Worm (Caenorhabditis elegans) whole organism, young adult: ENCODE results near the gene mrpl-48.
A peak's percentile ranks its signal among the peaks of the same experiment; 100 is the strongest.

Source experiments
- B0019.2 ChIP-seq: fragments of 200-800 bp; sonication (Bioruptor generic); conservative IDR thresholded peaks from 2 replicates; pipeline ENCODE4 v1.3.6; 2022; ENCODE audit warnings: missing genetic modification reagents, missing genetic modification characterization, missing compliant biosample characterization
- B0336.3 ChIP-seq: fragments of 200-800 bp; sonication (Bioruptor generic); IDR thresholded peaks from 2 replicates; pipeline ENCODE4 v1.3.6; 2022; ENCODE audit warnings: missing genetic modification characterization, missing compliant biosample characterization
- C06A6.2 ChIP-seq: fragments of 200-800 bp; sonication (Bioruptor generic); conservative IDR thresholded peaks from 2 replicates; pipeline ENCODE4 v1.3.6; 2022; ENCODE audit warnings: missing genetic modification characterization, missing compliant biosample characterization
- F10E7.11 ChIP-seq: sonication (generic microtip); optimal IDR thresholded peaks from 2 replicates; lab custom pipeline; 2017; ENCODE audit warnings: mild to moderate bottlenecking, missing genetic modification characterization, moderate library complexity, missing compliant biosample characterization
- F22D6.2 ChIP-seq: sonication (generic microtip); optimal IDR thresholded peaks from 2 replicates; lab custom pipeline; 2016; ENCODE audit warnings: mild to moderate bottlenecking, missing genetic modification characterization, missing compliant biosample characterization
- F52B5.7 ChIP-seq: sonication (generic microtip); optimal IDR thresholded peaks from 2 replicates; lab custom pipeline; 2016; ENCODE audit warnings: mild to moderate bottlenecking, missing genetic modification characterization, missing compliant biosample characterization
- F55B11.4 ChIP-seq: sonication (generic microtip); optimal IDR thresholded peaks from 2 replicates; lab custom pipeline; 2016; ENCODE audit warnings: missing compliant biosample characterization, missing genetic modification characterization, borderline replicate concordance; ENCODE audit not compliant: insufficient read depth
- F57A8.1 ChIP-seq: fragments of 200-800 bp; sonication (Bioruptor generic); optimal IDR thresholded peaks from 2 replicates; lab custom pipeline; 2018; ENCODE audit warnings: mild to moderate bottlenecking, missing genetic modification characterization, moderate library complexity, missing compliant biosample characterization
- K12H6.12 ChIP-seq: fragments of 200-800 bp; sonication (Bioruptor generic); optimal IDR thresholded peaks from 2 replicates; lab custom pipeline; 2018; ENCODE audit warnings: mild to moderate bottlenecking, missing genetic modification characterization, missing compliant biosample characterization
- aptf-2 ChIP-seq: fragments of 200-800 bp; sonication (Bioruptor generic); conservative IDR thresholded peaks from 2 replicates; pipeline ENCODE4 v1.3.6; 2022; ENCODE audit warnings: missing genetic modification reagents, missing genetic modification characterization, missing compliant biosample characterization
- attf-3 ChIP-seq: fragments of 200-800 bp; sonication (Bioruptor generic); conservative IDR thresholded peaks from 2 replicates; pipeline ENCODE4 v1.3.6; 2022; ENCODE audit warnings: missing genetic modification reagents, missing genetic modification characterization, missing compliant biosample characterization
- attf-6 ChIP-seq: fragments of 200-800 bp; sonication (Bioruptor generic); IDR thresholded peaks from 2 replicates; pipeline ENCODE4 v1.3.6; 2022; ENCODE audit warnings: missing genetic modification reagents, missing genetic modification characterization, missing compliant biosample characterization
- bed-1 ChIP-seq: fragments of 200-800 bp; sonication (Bioruptor generic); IDR thresholded peaks from 2 replicates; pipeline ENCODE4 v1.3.6; 2022; ENCODE audit warnings: missing genetic modification reagents, missing genetic modification characterization, missing compliant biosample characterization
- bed-2 ChIP-seq: fragments of 200-800 bp; sonication (Bioruptor generic); IDR thresholded peaks from 2 replicates; pipeline ENCODE4 v1.3.6; 2022; ENCODE audit warnings: missing genetic modification reagents, missing genetic modification characterization, missing compliant biosample characterization
- ceh-100 ChIP-seq: fragments of 200-800 bp; sonication (Bioruptor generic); IDR thresholded peaks from 2 replicates; pipeline ENCODE4 v1.3.6; 2022; ENCODE audit warnings: missing genetic modification reagents, missing genetic modification characterization, missing compliant biosample characterization
- chd-7 ChIP-seq: sonication (generic microtip); optimal IDR thresholded peaks from 2 replicates; lab custom pipeline; 2016; ENCODE audit warnings: mild to moderate bottlenecking, missing genetic modification characterization, moderate library complexity, missing compliant biosample characterization
- dox-1 ChIP-seq: fragments of 200-800 bp; sonication (Bioruptor generic); IDR thresholded peaks from 2 replicates; pipeline ENCODE4 v1.3.6; 2022; ENCODE audit warnings: missing genetic modification reagents, missing genetic modification characterization, missing compliant biosample characterization
- egrh-3 ChIP-seq: fragments of 200-800 bp; sonication (Bioruptor generic); IDR thresholded peaks from 2 replicates; pipeline ENCODE4 v1.3.6; 2022; ENCODE audit warnings: missing genetic modification reagents, missing genetic modification characterization, missing compliant biosample characterization
- ets-4 ChIP-seq: fragments of 200-800 bp; sonication (Bioruptor generic); optimal IDR thresholded peaks from 2 replicates; lab custom pipeline; 2018; ENCODE audit warnings: mild to moderate bottlenecking, missing genetic modification characterization, missing compliant biosample characterization
- him-1 ChIP-seq: sonication (generic microtip); optimal IDR thresholded peaks from 2 replicates; lab custom pipeline; 2016; ENCODE audit warnings: missing genotype, missing genetic modification reagents, missing genetic modification characterization, missing compliant biosample characterization
- hmg-20 ChIP-seq: fragments of 200-800 bp; sonication (Bioruptor generic); IDR thresholded peaks from 2 replicates; pipeline ENCODE4 v1.3.6; 2022; ENCODE audit warnings: missing genetic modification reagents, missing genetic modification characterization, missing compliant biosample characterization
- let-526 ChIP-seq: fragments of 200-800 bp; sonication (Bioruptor generic); IDR thresholded peaks from 2 replicates; pipeline ENCODE4 v1.3.6; 2022; ENCODE audit warnings: missing genetic modification reagents, missing genetic modification characterization, missing compliant biosample characterization
- let-607 ChIP-seq, 2 experiments: fragments of 200-800 bp in 1 of 2; sonication (Bioruptor generic) in 1 of 2; sonication (generic microtip) in 1 of 2; optimal IDR thresholded peaks; 2 replicates each; lab custom pipeline; 2016 to 2018; ENCODE audit warnings: mild to moderate bottlenecking in 2 of 2, missing compliant biosample characterization in 2 of 2, missing genetic modification characterization in 2 of 2, moderate library complexity in 2 of 2, missing genotype in 1 of 2
- lir-1 ChIP-seq: fragments of 200-800 bp; sonication (Bioruptor generic); conservative IDR thresholded peaks from 2 replicates; pipeline ENCODE4 v1.3.6; 2022; ENCODE audit warnings: missing genetic modification reagents, missing genetic modification characterization, missing compliant biosample characterization
- madf-6 ChIP-seq: fragments of 200-800 bp; sonication (Bioruptor generic); IDR thresholded peaks from 2 replicates; pipeline ENCODE4 v1.3.6; 2022; ENCODE audit warnings: missing genetic modification reagents, missing genetic modification characterization, missing compliant biosample characterization
- mxl-1 ChIP-seq: sonication (generic microtip); optimal IDR thresholded peaks from 2 replicates; lab custom pipeline; 2016; ENCODE audit warnings: missing genetic modification characterization, missing compliant biosample characterization
- nfya-1 ChIP-seq: sonication (generic microtip); optimal IDR thresholded peaks from 2 replicates; lab custom pipeline; 2017; ENCODE audit warnings: antibody characterized with exemption, missing compliant biosample characterization, missing genetic modification characterization, borderline replicate concordance; ENCODE audit not compliant: insufficient read depth
- nfyb-1 ChIP-seq: fragments of 200-800 bp; sonication (Bioruptor generic); IDR thresholded peaks from 2 replicates; pipeline ENCODE4 v1.3.6; 2022; ENCODE audit warnings: missing genetic modification reagents, missing genetic modification characterization, missing compliant biosample characterization
- nhr-80 ChIP-seq: sonication (generic microtip); optimal IDR thresholded peaks from 2 replicates; lab custom pipeline; 2016; ENCODE audit warnings: missing genetic modification characterization, missing compliant biosample characterization
- nhr-90 ChIP-seq: sonication (generic microtip); optimal IDR thresholded peaks from 2 replicates; lab custom pipeline; 2016; ENCODE audit warnings: missing genotype, mild to moderate bottlenecking, missing genetic modification characterization, missing compliant biosample characterization
- pha-4 ChIP-seq: fragments of 150-350 bp; sonication (generic microtip); optimal IDR thresholded peaks from 2 replicates; lab custom pipeline; 2014; ENCODE audit warnings: missing biosample characterization, missing genetic modification reagents, missing genetic modification characterization
- rcor-1 ChIP-seq: fragments of 200-800 bp; sonication (Bioruptor generic); IDR thresholded peaks from 2 replicates; pipeline ENCODE4 v1.3.6; 2022; ENCODE audit warnings: missing genetic modification reagents, missing genetic modification characterization, missing compliant biosample characterization
- repo-1 ChIP-seq: sonication (generic microtip); optimal IDR thresholded peaks from 2 replicates; lab custom pipeline; 2017; ENCODE audit warnings: mild to moderate bottlenecking, missing genetic modification characterization, missing compliant biosample characterization
- sdz-38 ChIP-seq: sonication (generic microtip); optimal IDR thresholded peaks from 2 replicates; lab custom pipeline; 2016; ENCODE audit warnings: missing genotype, missing genetic modification characterization, missing compliant biosample characterization
- sea-2 ChIP-seq: fragments of 200-800 bp; sonication (Bioruptor generic); IDR thresholded peaks from 2 replicates; pipeline ENCODE4 v1.3.6; 2022; ENCODE audit warnings: missing genetic modification characterization, missing compliant biosample characterization
- snpc-1.3 ChIP-seq: sonication (generic microtip); optimal IDR thresholded peaks from 2 replicates; lab custom pipeline; 2017; ENCODE audit warnings: missing genetic modification characterization, mild to moderate bottlenecking, missing compliant biosample characterization, antibody characterized with exemption, moderate library complexity, missing genotype, missing genetic modification reagents; ENCODE audit not compliant: insufficient read depth
- sptf-2 ChIP-seq: fragments of 200-800 bp; sonication (Bioruptor generic); optimal IDR thresholded peaks from 2 replicates; lab custom pipeline; 2018; ENCODE audit warnings: mild to moderate bottlenecking, missing genetic modification characterization, missing compliant biosample characterization
- ztf-22 ChIP-seq: fragments of 200-800 bp; sonication (Bioruptor generic); optimal IDR thresholded peaks from 2 replicates; lab custom pipeline; 2018; ENCODE audit warnings: mild to moderate bottlenecking, missing genetic modification characterization, moderate library complexity, missing compliant biosample characterization
- ztf-3 ChIP-seq: fragments of 200-800 bp; sonication (Bioruptor generic); optimal IDR thresholded peaks from 2 replicates; lab custom pipeline; 2018; ENCODE audit warnings: mild to moderate bottlenecking, missing genetic modification characterization, missing compliant biosample characterization

The mrpl-48 gene

DNA sequence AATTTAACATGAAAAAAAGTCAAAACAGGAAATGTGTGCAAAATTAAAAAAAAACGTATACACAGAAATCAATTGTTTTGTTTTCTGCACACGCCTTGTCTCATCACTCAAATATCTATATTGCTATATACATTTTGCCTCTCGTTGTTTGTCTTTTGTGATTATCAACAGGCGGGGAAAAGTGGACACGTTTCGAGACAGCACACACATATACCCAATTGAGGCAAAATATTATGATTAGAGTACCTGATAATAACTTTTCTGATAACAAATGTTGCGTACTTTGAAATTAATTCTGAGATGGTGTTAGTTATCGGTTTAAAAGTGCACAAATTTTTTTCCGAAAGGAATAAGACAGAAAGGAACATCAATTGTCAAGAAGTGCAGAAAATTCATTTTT lies 33.6 kb upstream of the mrpl-48 start:
- no peak for TF ChIP-seq B0336.3 (GFP tag; lab: Robert Waterston, UW)
- TF ChIP-seq lir-1 (GFP tag; lab: Robert Waterston, UW), result no peak
- TF ChIP-seq let-607 (tag; optimal IDR thresholded peaks at IDR 0.05; lab: Kevin White, UChicago), result peak; percentile 27 to 44
- TF ChIP-seq chd-7 (tag; lab: Kevin White, UChicago), result no peak
- TF ChIP-seq bed-1 (GFP tag; lab: Robert Waterston, UW), result no peak
- no peak for TF ChIP-seq him-1 (tag; lab: Kevin White, UChicago)
- TF ChIP-seq nfya-1, result no peak
- no peak for TF ChIP-seq F55B11.4
- no peak; the same call in 1 of the 2 replicates for TF ChIP-seq dox-1 (GFP tag; lab: Robert Waterston, UW)
- no peak for TF ChIP-seq aptf-2 (GFP tag; lab: Robert Waterston, UW)
- TF ChIP-seq ztf-22 (GFP tag; lab: Kevin White, UChicago), result peak; percentile 2
- no peak for TF ChIP-seq attf-6 (GFP tag; lab: Robert Waterston, UW)
- no peak for TF ChIP-seq bed-2 (GFP tag; lab: Robert Waterston, UW)
- peak; percentile 80 for TF ChIP-seq ets-4 (GFP tag; lab: Kevin White, UChicago)
- TF ChIP-seq repo-1 (tag; lab: Kevin White, UChicago), result no peak
- TF ChIP-seq pha-4 (tag; lab: Kevin White, UChicago), result peak; percentile 14
- peak; percentile 95 for TF ChIP-seq nhr-80

DNA sequence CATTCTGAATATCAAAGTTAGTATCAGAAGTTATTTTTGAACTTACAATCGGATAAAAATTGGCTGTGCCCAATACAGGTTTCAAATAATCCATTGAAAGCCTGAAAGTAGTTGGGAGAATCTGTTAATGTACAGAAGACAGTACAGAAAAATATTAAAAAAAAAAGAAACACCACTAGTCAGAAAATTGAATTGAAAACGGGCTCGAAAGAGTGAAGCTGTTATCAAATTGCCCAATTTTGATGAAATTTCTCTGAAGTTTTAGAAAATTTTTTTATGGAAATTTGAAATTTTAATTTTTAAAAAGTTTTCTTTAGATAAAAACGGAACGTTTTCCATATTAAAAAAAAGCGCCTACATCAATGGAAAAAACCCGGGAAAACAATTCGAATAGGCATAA lies 26.4 kb upstream of the mrpl-48 start, which contains the start of gene C18C4.7:
TSS of gene C18C4.7 (minus strand) at position 101 of the 400 bp plus-strand sequence.
- no peak for TF ChIP-seq sea-2 (GFP tag; lab: Robert Waterston, UW)
- no peak for TF ChIP-seq madf-6 (GFP tag; lab: Robert Waterston, UW)
- TF ChIP-seq ceh-100 (GFP tag; lab: Robert Waterston, UW), result no peak
- TF ChIP-seq ztf-3 (GFP tag; lab: Kevin White, UChicago), result no peak
- no peak for TF ChIP-seq F57A8.1

ce11 chrV:5570433-5570832 lies 23.1 kb upstream of the mrpl-48 start, which contains the start of gene glb-6:
Gene glb-6, minus strand, starts transcription at chrV:5570533.
- TF ChIP-seq nfyb-1, result no peak
- TF ChIP-seq F52B5.7, result no peak
- TF ChIP-seq mxl-1 (tag; lab: Kevin White, UChicago), result no peak
- no peak for TF ChIP-seq hmg-20
- TF ChIP-seq F22D6.2 (tag; lab: Kevin White, UChicago), result no peak
- no peak for TF ChIP-seq ceh-100 (GFP tag; lab: Robert Waterston, UW)
- no peak for TF ChIP-seq B0019.2 (GFP tag; lab: Robert Waterston, UW)
- TF ChIP-seq attf-6 (GFP tag; lab: Robert Waterston, UW), result no peak
- TF ChIP-seq nhr-90, result no peak
- TF ChIP-seq C06A6.2, result no peak
- TF ChIP-seq ztf-3 (GFP tag; lab: Kevin White, UChicago), result no peak
- no peak for TF ChIP-seq attf-3 (GFP tag; lab: Robert Waterston, UW)
- TF ChIP-seq let-526 (GFP tag; lab: Robert Waterston, UW), result no peak
- no peak for TF ChIP-seq egrh-3 (GFP tag; lab: Robert Waterston, UW)
- no peak for TF ChIP-seq snpc-1.3
- TF ChIP-seq F10E7.11, result no peak

ce11 chrV:5571691-5572090 lies 21.8 kb upstream of the mrpl-48 start:
- no peak for TF ChIP-seq rcor-1 (GFP tag; lab: Robert Waterston, UW)
- no peak for TF ChIP-seq nhr-90
- no peak for TF ChIP-seq sdz-38 (tag; lab: Kevin White, UChicago)
- no peak for TF ChIP-seq K12H6.12 (tag; lab: Kevin White, UChicago)
- TF ChIP-seq sptf-2 (GFP tag; lab: Kevin White, UChicago), result no peak
